Fruit fly (Drosophila melanogaster): ENCODE results near the gene nsl1.

nsl1 gene

DNA sequence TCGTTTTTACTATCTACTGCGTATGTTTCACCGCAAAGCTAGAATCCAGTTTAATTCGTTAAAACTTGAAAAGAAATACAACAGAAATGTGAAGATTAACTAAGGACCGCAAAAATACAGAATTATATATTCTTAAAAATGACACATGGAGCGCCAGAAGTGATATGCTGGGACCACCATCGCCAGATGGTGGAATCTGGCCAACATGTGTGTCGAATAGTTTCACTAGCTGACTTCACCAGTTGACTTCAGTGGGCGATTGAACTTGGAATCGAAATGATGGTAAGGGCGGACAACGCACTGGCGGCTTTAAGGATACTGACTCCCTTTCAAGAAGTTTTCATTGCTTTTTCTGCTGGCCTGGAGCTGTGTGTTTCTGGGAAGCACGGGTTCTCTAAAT lies 8.4 kb downstream of the nsl1 start, which contains the start of gene CG9593:
TSS of gene CG9593 (plus strand) at position 270 of the 400 bp plus-strand sequence.
- TF ChIP-seq usp (GFP tag; optimal IDR thresholded peaks at IDR 0.05) = no peak
- no peak for TF ChIP-seq Dll (optimal IDR thresholded peaks at IDR 0.05)
- no peak for TF ChIP-seq pan (optimal IDR thresholded peaks at IDR 0.05)
- no peak for TF ChIP-seq CG8478 (optimal IDR thresholded peaks at IDR 0.05)
- TF ChIP-seq psq (optimal IDR thresholded peaks at IDR 0.05) = no peak
- no peak for TF ChIP-seq EcR (GFP tag; optimal IDR thresholded peaks at IDR 0.05)

- TF ChIP-seq Dll (optimal IDR thresholded peaks at IDR 0.05) (no peak), usp (GFP tag; optimal IDR thresholded peaks at IDR 0.05) (no peak), CG8478 (optimal IDR thresholded peaks at IDR 0.05) (no peak), EcR (GFP tag; optimal IDR thresholded peaks at IDR 0.05) (no peak)
These were observed 10.2 kb downstream of the nsl1 start, which contains the start of gene alpha-Man-IIb for dm6 chr3R:15803502-15804461. alpha-Man-IIb (plus strand) TSS chr3R:15804248.

dm6 chr3R:15804678-15805077 lies 11.1 kb downstream of the nsl1 start:
- TF ChIP-seq pan (optimal IDR thresholded peaks at IDR 0.05) = no peak
- no peak for TF ChIP-seq usp (GFP tag; optimal IDR thresholded peaks at IDR 0.05)
- no peak for TF ChIP-seq EcR (GFP tag; optimal IDR thresholded peaks at IDR 0.05)
- TF ChIP-seq Dll (optimal IDR thresholded peaks at IDR 0.05) = no peak
- TF ChIP-seq CG8478 (optimal IDR thresholded peaks at IDR 0.05) = no peak
- TF ChIP-seq psq (optimal IDR thresholded peaks at IDR 0.05) = no peak

DNA sequence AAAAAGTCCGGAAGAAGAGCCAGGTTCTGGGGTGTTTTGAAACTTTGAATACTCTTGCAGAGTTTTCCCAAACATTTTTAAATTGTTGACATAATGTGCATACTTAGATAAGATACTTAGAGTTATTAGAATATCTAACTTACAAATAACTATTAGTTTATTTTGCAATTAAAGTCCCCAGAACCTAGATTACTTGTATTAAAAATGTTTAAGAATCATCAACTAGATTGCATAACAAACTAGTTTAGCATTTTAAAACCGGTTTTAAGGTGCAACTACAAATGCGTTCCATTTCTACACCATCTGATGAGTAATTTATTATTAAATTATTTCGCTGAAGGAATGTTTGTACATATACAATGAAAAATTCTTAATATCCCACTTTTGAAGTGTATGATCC lies 12.8 kb downstream of the nsl1 start:
- TF ChIP-seq usp (GFP tag; optimal IDR thresholded peaks at IDR 0.05) = no peak
- TF ChIP-seq EcR (GFP tag; optimal IDR thresholded peaks at IDR 0.05) = no peak
- no peak for TF ChIP-seq CG8478 (optimal IDR thresholded peaks at IDR 0.05)
- TF ChIP-seq psq (optimal IDR thresholded peaks at IDR 0.05) = no peak
- no peak for TF ChIP-seq pan (optimal IDR thresholded peaks at IDR 0.05)
- no peak for TF ChIP-seq Dll (optimal IDR thresholded peaks at IDR 0.05)

dm6 chr3R:15807306-15807705 lies 13.7 kb downstream of the nsl1 start:
- TF ChIP-seq EcR (GFP tag; optimal IDR thresholded peaks at IDR 0.05) = no peak
- TF ChIP-seq usp (GFP tag; optimal IDR thresholded peaks at IDR 0.05) = no peak
- no peak for TF ChIP-seq Dll (optimal IDR thresholded peaks at IDR 0.05)
- no peak for TF ChIP-seq pan (optimal IDR thresholded peaks at IDR 0.05)
- TF ChIP-seq CG8478 (optimal IDR thresholded peaks at IDR 0.05) = no peak
- TF ChIP-seq psq (optimal IDR thresholded peaks at IDR 0.05) = no peak

dm6 chr3R:15807877-15808381 lies 14.3 kb downstream of the nsl1 start:
- no peak for TF ChIP-seq pan (optimal IDR thresholded peaks at IDR 0.05)
- TF ChIP-seq psq (optimal IDR thresholded peaks at IDR 0.05) = no peak
- TF ChIP-seq CG8478 (optimal IDR thresholded peaks at IDR 0.05) = no peak
- no peak for TF ChIP-seq usp (GFP tag; optimal IDR thresholded peaks at IDR 0.05)
- no peak for TF ChIP-seq EcR (GFP tag; optimal IDR thresholded peaks at IDR 0.05)
- TF ChIP-seq Dll (optimal IDR thresholded peaks at IDR 0.05) = no peak

DNA sequence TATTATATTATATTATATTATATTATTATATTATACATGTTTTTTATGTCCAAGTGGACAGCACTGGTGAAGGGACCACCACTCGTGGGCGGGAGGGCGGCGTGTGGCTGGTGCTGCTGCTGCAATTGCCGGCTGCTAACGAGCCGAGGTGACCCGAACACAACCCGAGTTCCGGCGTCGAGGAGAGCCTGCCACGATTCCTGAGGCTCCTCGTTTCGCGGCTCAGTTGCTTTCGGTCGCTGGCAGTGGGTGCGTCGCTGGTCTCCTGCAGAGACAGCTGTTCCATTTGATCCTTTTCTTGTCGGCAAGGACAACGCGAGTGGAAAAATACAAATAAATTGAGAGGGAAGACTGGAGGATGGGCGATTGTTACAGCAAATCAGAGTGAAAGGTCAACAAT lies 16.8 kb downstream of the nsl1 start:
- TF ChIP-seq usp (GFP tag; optimal IDR thresholded peaks at IDR 0.05) (no peak), CG8478 (optimal IDR thresholded peaks at IDR 0.05) (no peak), psq (optimal IDR thresholded peaks at IDR 0.05) (no peak), EcR (GFP tag; optimal IDR thresholded peaks at IDR 0.05) (no peak), pan (optimal IDR thresholded peaks at IDR 0.05) (no peak), Dll (optimal IDR thresholded peaks at IDR 0.05) (no peak)

DNA sequence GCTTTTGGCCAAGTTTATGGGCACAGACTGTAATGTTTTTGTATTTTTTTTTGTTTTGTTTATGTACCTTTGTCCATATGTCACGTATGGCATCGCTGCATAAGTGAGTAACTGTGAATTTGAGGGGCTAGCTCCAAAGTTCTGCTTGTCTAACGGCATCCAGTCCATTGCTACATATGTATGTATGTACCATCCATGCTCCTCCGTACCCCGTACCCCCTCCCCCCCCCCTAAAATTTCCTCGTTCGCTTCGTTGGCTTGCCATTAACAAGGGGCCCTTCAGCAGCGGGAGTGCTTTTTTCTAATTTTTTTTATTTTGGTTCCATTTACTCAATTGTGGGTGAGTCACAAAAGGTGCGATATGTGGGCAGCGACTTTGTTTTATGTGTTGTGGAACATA lies 20.6 kb downstream of the nsl1 start:
- no peak for TF ChIP-seq Dll (optimal IDR thresholded peaks at IDR 0.05)
- no peak for TF ChIP-seq usp (GFP tag; optimal IDR thresholded peaks at IDR 0.05)
- no peak for TF ChIP-seq pan (optimal IDR thresholded peaks at IDR 0.05)
- TF ChIP-seq CG8478 (optimal IDR thresholded peaks at IDR 0.05) = no peak
- TF ChIP-seq psq (optimal IDR thresholded peaks at IDR 0.05) = no peak
- no peak for TF ChIP-seq EcR (GFP tag; optimal IDR thresholded peaks at IDR 0.05)

- TF ChIP-seq usp (GFP tag; optimal IDR thresholded peaks at IDR 0.05) (no peak), pan (optimal IDR thresholded peaks at IDR 0.05) (peak; percentile 13), CG8478 (optimal IDR thresholded peaks at IDR 0.05) (no peak)
These were observed 22.7 kb downstream of the nsl1 start for dm6 chr3R:15816276-15816675.

dm6 chr3R:15825521-15825920 lies 31.9 kb downstream of the nsl1 start, which contains the start of gene CG4576:
CG4576 (plus strand) TSS chr3R:15825747.
- no peak for TF ChIP-seq usp (GFP tag; optimal IDR thresholded peaks at IDR 0.05)
- no peak for TF ChIP-seq Dll (optimal IDR thresholded peaks at IDR 0.05)
- TF ChIP-seq psq (optimal IDR thresholded peaks at IDR 0.05) = no peak
- TF ChIP-seq CG8478 (optimal IDR thresholded peaks at IDR 0.05) = no peak
- TF ChIP-seq EcR (GFP tag; optimal IDR thresholded peaks at IDR 0.05) = no peak
- TF ChIP-seq pan (optimal IDR thresholded peaks at IDR 0.05) = no peak

- TF ChIP-seq usp (GFP tag; optimal IDR thresholded peaks at IDR 0.05) = no peak
- no peak for TF ChIP-seq Dll (optimal IDR thresholded peaks at IDR 0.05)
- TF ChIP-seq CG8478 (optimal IDR thresholded peaks at IDR 0.05) = no peak
- TF ChIP-seq psq (optimal IDR thresholded peaks at IDR 0.05) = no peak
- TF ChIP-seq pan (optimal IDR thresholded peaks at IDR 0.05) = no peak
- TF ChIP-seq EcR (GFP tag; optimal IDR thresholded peaks at IDR 0.05) = peak in 1 of 2 experiments; percentile 52
These were observed 34.0 kb downstream of the nsl1 start for dm6 chr3R:15827559-15827958.

DNA sequence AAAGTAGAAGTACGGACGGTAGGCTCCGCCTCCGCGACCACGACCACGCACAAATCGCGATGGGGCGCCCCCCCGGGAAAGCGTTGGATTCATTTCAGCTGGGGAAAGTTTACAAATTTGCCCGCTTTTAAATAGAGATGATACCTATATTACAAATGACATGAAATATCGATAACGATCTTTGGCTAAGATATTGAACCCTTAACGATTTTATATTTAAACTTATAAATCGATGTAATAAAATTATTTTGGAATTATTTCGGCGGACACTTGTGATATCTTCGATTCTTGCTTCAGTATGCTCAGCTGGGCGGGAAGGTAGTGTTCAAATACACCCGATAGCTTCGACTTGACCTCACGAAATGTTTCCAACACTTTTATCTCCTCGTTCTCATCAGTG lies 38.9 kb downstream of the nsl1 start, which contains the start of gene rec:
TSS of gene rec (minus strand) at position 108 of the 400 bp plus-strand sequence.
- no peak for TF ChIP-seq usp (GFP tag; optimal IDR thresholded peaks at IDR 0.05)
- no peak for TF ChIP-seq psq (optimal IDR thresholded peaks at IDR 0.05)
- no peak for TF ChIP-seq pan (optimal IDR thresholded peaks at IDR 0.05)
- no peak for TF ChIP-seq EcR (GFP tag; optimal IDR thresholded peaks at IDR 0.05)
- no peak for TF ChIP-seq CG8478 (optimal IDR thresholded peaks at IDR 0.05)
- no peak for TF ChIP-seq Dll (optimal IDR thresholded peaks at IDR 0.05)
